Fruit fly (Drosophila melanogaster) whole organism, prepupa: ENCODE results near the gene Sec15.

Experiments
- Blimp-1 ChIP-seq: fragments of 200-800 bp; sonication (Bioruptor generic); optimal IDR thresholded peaks from 3 replicates; lab custom pipeline; 2017; ENCODE audit warnings: missing biosample characterization, missing genetic modification characterization, mild to moderate bottlenecking, moderate library complexity, missing genetic modification reagents
- CG16779 ChIP-seq: fragments of 200-800 bp; sonication (Bioruptor generic); optimal IDR thresholded peaks from 3 replicates; lab custom pipeline; 2017; ENCODE audit warnings: missing biosample characterization, mild to moderate bottlenecking, missing genetic modification characterization
- CG6163 ChIP-seq: fragments of 200-800 bp; sonication (Bioruptor generic); IDR thresholded peaks from 3 replicates; pipeline ENCODE4 v1.3.6; 2022; ENCODE audit warnings: missing biosample characterization, missing genetic modification characterization
- CG6792 ChIP-seq: fragments of 200-800 bp; sonication (Bioruptor generic); optimal IDR thresholded peaks from 3 replicates; lab custom pipeline; 2016; ENCODE audit warnings: missing biosample characterization, missing genetic modification characterization
- CG6808 ChIP-seq: fragments of 200-800 bp; sonication (Bioruptor generic); optimal IDR thresholded peaks from 3 replicates; lab custom pipeline; 2017; ENCODE audit warnings: missing biosample characterization, missing genetic modification characterization, mild to moderate bottlenecking, moderate library complexity, missing genetic modification reagents
- CG6854 ChIP-seq: fragments of 200-800 bp; sonication (Bioruptor generic); optimal IDR thresholded peaks from 2 replicates; lab custom pipeline; 2017; ENCODE audit warnings: missing biosample characterization, mild to moderate bottlenecking, missing genetic modification characterization
- Eip78C ChIP-seq: fragments of 200-800 bp; sonication (Bioruptor generic); peaks from one replicate; lab custom pipeline; 2016; ENCODE audit warnings: missing biosample characterization, missing genetic modification characterization
- Met ChIP-seq: fragments of 200-800 bp; sonication (Bioruptor generic); optimal IDR thresholded peaks from 3 replicates; lab custom pipeline; 2016; ENCODE audit warnings: missing biosample characterization, missing genetic modification characterization
- dac ChIP-seq: fragments of 200-800 bp; sonication (Bioruptor generic); optimal IDR thresholded peaks from 2 replicates; lab custom pipeline; 2017; ENCODE audit warnings: missing biosample characterization, mild to moderate bottlenecking, missing genetic modification characterization

DNA sequence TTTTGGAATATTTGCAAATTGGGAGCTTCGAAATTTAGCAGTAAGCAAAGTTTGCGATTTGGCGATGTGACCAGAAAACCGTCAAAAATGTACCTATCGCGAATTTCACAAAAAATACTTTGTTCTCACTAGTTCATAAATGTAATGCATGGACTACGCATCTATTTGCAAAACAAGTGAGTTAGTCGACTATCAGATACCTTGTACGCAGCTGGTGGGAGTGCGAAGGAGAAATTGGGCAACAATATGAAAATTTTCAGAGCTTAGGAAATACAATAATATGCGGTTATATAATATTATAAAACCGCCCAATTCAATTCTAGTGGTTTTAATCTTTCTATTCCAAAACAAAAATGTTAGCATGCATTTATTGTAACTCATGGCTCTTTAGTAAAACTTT is 11.0 kb upstream of the Sec15 start, which contains the start of gene Bdbt:
- TF ChIP-seq Blimp-1 (GFP tag; lab: Kevin White, UChicago) (no peak), CG6808 (GFP tag; lab: Kevin White, UChicago) (no peak), CG6163 (GFP tag; lab: Robert Waterston, UW) (peak; percentile 54; the same call in 2 of the 3 replicates), CG6792 (GFP tag; lab: Kevin White, UChicago) (peak; percentile 14), Met (no peak), dac (GFP tag; lab: Kevin White, UChicago) (no peak), CG16779 (tag; lab: Kevin White, UChicago) (no peak), CG6854 (no peak), Eip78C (peak; percentile 85)
